Fruit fly (Drosophila melanogaster): ENCODE data around the gene fzo.

dm6 chr3R:23175376-23175775, 28.5 kb downstream of the fzo start:
- TF ChIP-seq EcR (GFP tag; optimal IDR thresholded peaks at IDR 0.05) = no peak
- no peak for TF ChIP-seq Dll (optimal IDR thresholded peaks at IDR 0.05)
- no peak for TF ChIP-seq psq (optimal IDR thresholded peaks at IDR 0.05)
- TF ChIP-seq pan (optimal IDR thresholded peaks at IDR 0.05) = no peak
